Worm (Caenorhabditis elegans) whole organism, L4 larva: ENCODE measurements around the gene par-4.

Experiments used
- D1046.2 ChIP-seq: fragments of 200-800 bp; sonication (Bioruptor generic); IDR thresholded peaks from 2 replicates; pipeline ENCODE4 v1.3.6; 2022; ENCODE audit warnings: missing genetic modification characterization, missing compliant biosample characterization
- F10B5.3 ChIP-seq: sonication (generic microtip); optimal IDR thresholded peaks from 2 replicates; lab custom pipeline; 2016; ENCODE audit warnings: mild to moderate bottlenecking, missing genetic modification characterization, missing compliant biosample characterization
- F44E2.7 ChIP-seq: fragments of 200-800 bp; sonication (Bioruptor generic); IDR thresholded peaks from 2 replicates; pipeline ENCODE4 v2.1.2; 2022; ENCODE audit warnings: missing genetic modification characterization, missing compliant biosample characterization
- R02D3.7 ChIP-seq: fragments of 150-350 bp; sonication (generic microtip); optimal IDR thresholded peaks from 3 replicates; lab custom pipeline; 2014; ENCODE audit warnings: missing biosample characterization, missing genetic modification characterization
- aha-1 ChIP-seq: fragments of 150-350 bp; peaks from one replicate; lab custom pipeline; 2014; ENCODE audit warnings: missing biosample characterization, missing genetic modification characterization
- aly-2 ChIP-seq: sonication (generic microtip); optimal IDR thresholded peaks from 2 replicates; lab custom pipeline; 2018; ENCODE audit warnings: missing biosample characterization, missing genetic modification characterization
- arid-1 ChIP-seq: fragments of 200-800 bp; sonication (Bioruptor generic); conservative IDR thresholded peaks from 2 replicates; pipeline ENCODE4 v1.3.6; 2022; ENCODE audit warnings: missing genetic modification reagents, missing genetic modification characterization, missing compliant biosample characterization
- ceh-28 ChIP-seq: fragments of 150-350 bp; optimal IDR thresholded peaks from 2 replicates; lab custom pipeline; 2014; ENCODE audit warnings: missing biosample characterization, missing genetic modification reagents, missing genetic modification characterization
- ceh-32 ChIP-seq: sonication (generic microtip); optimal IDR thresholded peaks from 2 replicates; lab custom pipeline; 2016; ENCODE audit warnings: mild to moderate bottlenecking, missing genetic modification characterization, missing compliant biosample characterization; ENCODE audit not compliant: poor library complexity
- ceh-44 ChIP-seq: fragments of 200-800 bp; sonication (Bioruptor generic); IDR thresholded peaks from 2 replicates; pipeline ENCODE4 v1.3.6; 2022; ENCODE audit warnings: missing genetic modification reagents, missing genetic modification characterization, missing compliant biosample characterization
- daf-12 ChIP-seq: fragments of 150-350 bp; optimal IDR thresholded peaks from 2 replicates; lab custom pipeline; 2014; ENCODE audit warnings: missing biosample characterization, missing genetic modification reagents, missing genetic modification characterization
- daf-19 ChIP-seq: fragments of 200-800 bp; sonication (Bioruptor generic); conservative IDR thresholded peaks from 2 replicates; pipeline ENCODE4 v1.3.6; 2022; ENCODE audit warnings: missing genetic modification characterization, missing compliant biosample characterization
- daf-8 ChIP-seq: fragments of 200-800 bp; sonication (Bioruptor generic); IDR thresholded peaks from 2 replicates; pipeline ENCODE4 v1.3.6; 2022; ENCODE audit warnings: missing genetic modification characterization, missing compliant biosample characterization
- egl-27 ChIP-seq: sonication (generic microtip); optimal IDR thresholded peaks from 3 replicates; lab custom pipeline; 2017; ENCODE audit warnings: missing biosample characterization, missing genetic modification reagents, missing genetic modification characterization
- fos-1 ChIP-seq: fragments of 150-350 bp; optimal IDR thresholded peaks from 2 replicates; lab custom pipeline; 2014; ENCODE audit warnings: missing biosample characterization, missing genetic modification characterization
- hlh-11 ChIP-seq: fragments of 200-800 bp; sonication (Bioruptor generic); optimal IDR thresholded peaks from 2 replicates; lab custom pipeline; 2018; ENCODE audit warnings: mild to moderate bottlenecking, missing genetic modification characterization, missing compliant biosample characterization
- lin-15B ChIP-seq: fragments of 150-350 bp; sonication (generic microtip); optimal IDR thresholded peaks from 3 replicates; lab custom pipeline; 2014; ENCODE audit warnings: missing biosample characterization, missing genetic modification characterization
- lin-38 ChIP-seq: fragments of 200-800 bp; sonication (Bioruptor generic); IDR thresholded peaks from 2 replicates; pipeline ENCODE4 v1.3.6; 2022; ENCODE audit warnings: missing genetic modification reagents, missing genetic modification characterization, missing compliant biosample characterization
- madf-9 ChIP-seq: fragments of 200-800 bp; sonication (Bioruptor generic); conservative IDR thresholded peaks from 2 replicates; pipeline ENCODE4 v1.3.6; 2022; ENCODE audit warnings: missing genetic modification reagents, missing genetic modification characterization, missing compliant biosample characterization
- mdt-29 ChIP-seq: fragments of 200-800 bp; sonication (Bioruptor generic); IDR thresholded peaks from 2 replicates; pipeline ENCODE4 v1.3.6; 2022; ENCODE audit warnings: missing genetic modification reagents, missing genetic modification characterization, missing compliant biosample characterization
- mes-2 ChIP-seq: sonication (generic microtip); optimal IDR thresholded peaks from 2 replicates; lab custom pipeline; 2016; ENCODE audit warnings: missing genotype, mild to moderate bottlenecking, missing genetic modification characterization, missing compliant biosample characterization; ENCODE audit not compliant: poor library complexity, severe bottlenecking
- mxl-2 ChIP-seq: fragments of 200-800 bp; sonication (Bioruptor generic); conservative IDR thresholded peaks from 2 replicates; pipeline ENCODE4 v1.3.6; 2022; ENCODE audit warnings: missing genetic modification reagents, missing genetic modification characterization, missing compliant biosample characterization
- nhr-11 ChIP-seq: fragments of 150-350 bp; optimal IDR thresholded peaks from 2 replicates; lab custom pipeline; 2014; ENCODE audit warnings: missing biosample characterization, missing genetic modification characterization
- nhr-237 ChIP-seq: sonication (generic microtip); optimal IDR thresholded peaks from 2 replicates; lab custom pipeline; 2017; ENCODE audit warnings: missing biosample characterization, missing genetic modification characterization
- nhr-25 ChIP-seq: sonication (generic microtip); optimal IDR thresholded peaks from 2 replicates; lab custom pipeline; 2017; ENCODE audit warnings: missing genetic modification characterization, mild to moderate bottlenecking, missing compliant biosample characterization, antibody characterized with exemption, moderate library complexity, borderline replicate concordance; ENCODE audit not compliant: insufficient read depth
- pha-4 ChIP-seq, 2 experiments: fragments of 150-350 bp in 1 of 2; fragments of 200-800 bp in 1 of 2; sonication (Bioruptor generic) in 1 of 2; IDR thresholded peaks in 1 of 2; optimal IDR thresholded peaks in 1 of 2; 2 replicates each; pipeline versions ENCODE4 v1.3.6 to Lab custom; 2014 to 2022; ENCODE audit warnings: missing genetic modification characterization in 2 of 2, missing genetic modification reagents in 2 of 2, missing biosample characterization in 1 of 2, missing compliant biosample characterization in 1 of 2
- sdz-12 ChIP-seq: fragments of 200-800 bp; sonication (Bioruptor generic); optimal IDR thresholded peaks from 2 replicates; lab custom pipeline; 2018; ENCODE audit warnings: mild to moderate bottlenecking, missing genetic modification characterization, missing compliant biosample characterization
- skn-1 ChIP-seq: fragments of 150-350 bp; optimal IDR thresholded peaks from 2 replicates; lab custom pipeline; 2014; ENCODE audit warnings: missing biosample characterization, missing genetic modification characterization
- tag-97 ChIP-seq: fragments of 200-800 bp; sonication (Bioruptor generic); IDR thresholded peaks from 2 replicates; pipeline ENCODE4 v1.3.6; 2022; ENCODE audit warnings: missing genetic modification characterization, missing compliant biosample characterization
- unc-39 ChIP-seq: sonication (generic microtip); optimal IDR thresholded peaks from 2 replicates; lab custom pipeline; 2017; ENCODE audit warnings: missing biosample characterization, missing genetic modification characterization
- unc-62 ChIP-seq, 3 experiments: fragments of 150-350 bp in 1 of 3; sonication (generic microtip); optimal IDR thresholded peaks in 2 of 3; peaks in 1 of 3; 1 replicate in 1 of 3; 2 replicates in 2 of 3; lab custom pipeline; 2014 to 2017; ENCODE audit warnings: missing biosample characterization in 3 of 3, missing genetic modification characterization in 3 of 3, missing genetic modification reagents in 3 of 3, missing genotype in 1 of 3

par-4 gene

DNA sequence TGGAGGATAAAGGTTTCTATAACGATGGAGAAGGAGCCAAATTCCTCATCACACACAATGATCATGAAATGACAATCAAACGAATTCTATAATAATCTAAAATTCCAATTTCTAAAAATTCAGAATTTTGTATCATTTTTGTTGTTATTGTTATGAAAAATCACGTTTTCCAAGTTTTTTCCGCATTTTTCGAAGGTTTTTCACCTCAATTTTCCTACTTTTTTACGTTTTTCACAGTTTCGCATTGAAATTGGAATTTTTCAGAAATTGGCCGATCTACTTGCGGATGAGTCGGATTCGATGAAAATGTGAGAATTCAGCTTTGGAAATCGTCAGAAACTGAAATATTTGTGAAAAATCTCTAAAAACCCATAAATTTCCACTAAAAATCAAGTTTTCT lies 26.6 kb downstream of the par-4 start, which contains the start of gene fbxa-210:
Gene fbxa-210 (plus strand): TSS at position 301 of the 400 bp plus-strand sequence.
- TF ChIP-seq lin-38 = no peak
- no peak for TF ChIP-seq ceh-44 (GFP tag; lab: Robert Waterston, UW)
- no peak for TF ChIP-seq R02D3.7
- TF ChIP-seq aha-1 = peak; percentile 34
- no peak for TF ChIP-seq unc-62 (GFP tag; optimal IDR thresholded peaks at IDR 0.05 in 1 of 2; lab: Kevin White, UChicago)
- no peak for TF ChIP-seq unc-62 (tag; optimal IDR thresholded peaks at IDR 0.05; lab: Kevin White, UChicago)

DNA sequence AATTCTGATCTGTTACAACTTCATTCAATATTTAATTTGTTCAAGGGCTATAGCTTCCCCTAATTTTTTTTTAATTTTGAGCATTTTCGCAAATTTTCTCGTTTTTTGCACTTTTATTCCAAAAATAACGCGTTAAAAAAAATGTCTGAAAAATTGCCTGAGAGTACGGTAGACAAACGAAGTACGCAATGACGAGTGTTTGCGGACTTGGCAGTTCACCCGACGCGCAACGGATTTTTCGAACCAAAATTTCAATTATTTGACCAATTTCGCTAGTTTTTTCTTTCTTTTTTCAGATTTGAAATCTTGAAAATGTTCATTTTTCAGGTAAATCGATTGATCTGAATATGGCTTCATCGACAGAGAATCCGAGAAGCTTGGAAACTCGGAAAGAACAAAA lies 28.7 kb downstream of the par-4 start, which contains the start of gene fbxa-211:
Gene fbxa-211 (plus strand): TSS at position 328 of the 400 bp plus-strand sequence.
- TF ChIP-seq nhr-11 (tag; lab: Kevin White, UChicago) (no peak), D1046.2 (no peak), lin-38 (0 out of 2 replicates have a peak, but pooled peaks have one; percentile 21), F10B5.3 (no peak), aha-1 (peak; percentile 93)

DNA sequence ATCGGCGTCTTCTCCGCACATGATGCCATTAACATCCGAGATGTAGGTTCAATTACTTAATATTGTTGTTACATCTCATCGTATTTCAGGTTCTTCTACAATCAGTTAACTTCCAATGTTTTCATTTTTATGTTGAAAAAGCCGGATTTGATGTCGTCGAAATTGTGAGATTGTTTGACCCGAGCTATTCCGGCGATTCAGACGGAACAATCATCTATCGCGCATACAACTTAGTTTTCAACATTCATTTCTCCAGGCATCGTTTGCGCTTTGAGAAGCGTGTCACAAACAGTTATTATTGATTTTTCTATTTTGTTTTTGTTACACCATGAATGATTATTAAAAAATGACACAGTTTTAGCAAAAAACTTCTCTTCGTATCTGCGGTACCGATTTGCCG lies 30.1 kb downstream of the par-4 start:
- TF ChIP-seq fos-1 (tag; lab: Kevin White, UChicago) (no peak), aha-1 (peak; percentile 91), ceh-32 (tag; lab: Kevin White, UChicago) (no peak), skn-1 (tag; lab: Kevin White, UChicago) (no peak)

- TF ChIP-seq ceh-28 (tag; lab: Kevin White, UChicago) = peak; percentile 76
Measured at ce11 chrV:18129663-18130272, 31.3 kb downstream of the par-4 start.

ce11 chrV:18131049-18131448 lies 32.6 kb downstream of the par-4 start, which contains the start of gene Y37H2A.12:
TSS of gene Y37H2A.12 (minus strand) at chrV:18131129.
- TF ChIP-seq unc-62 (GFP tag; optimal IDR thresholded peaks at IDR 0.05 in 1 of 2; lab: Kevin White, UChicago) = peak in 1 of 2 experiments; percentile 21
- no peak for TF ChIP-seq unc-62 (tag; optimal IDR thresholded peaks at IDR 0.05; lab: Kevin White, UChicago)
- TF ChIP-seq ceh-28 (tag; lab: Kevin White, UChicago) = no peak
- TF ChIP-seq mxl-2 (GFP tag; lab: Robert Waterston, UW) = no peak
- no peak for TF ChIP-seq hlh-11
- TF ChIP-seq, all 104 proteins: peak for 1

DNA sequence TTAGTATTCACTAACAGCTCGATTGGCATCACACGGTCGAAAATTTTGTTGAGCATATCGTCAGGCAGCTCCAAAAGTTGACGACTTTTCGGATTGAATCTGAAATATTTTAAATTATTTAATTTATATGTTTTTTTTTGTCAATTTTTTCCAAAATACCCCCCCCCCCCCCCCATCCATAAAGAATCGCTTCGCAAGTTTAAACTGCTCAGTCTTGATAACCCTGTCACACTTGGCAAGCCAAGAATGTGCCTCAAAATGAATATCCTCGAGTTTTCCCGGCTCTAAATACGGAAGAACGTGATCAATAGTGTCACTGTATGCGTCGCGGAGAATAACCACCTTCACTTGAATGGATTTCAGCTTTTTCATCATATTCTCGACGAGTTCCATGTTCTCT lies 34.7 kb downstream of the par-4 start, which contains the start of gene Y37H2A.18:
Gene Y37H2A.18 (minus strand): TSS at position 101 of the 400 bp plus-strand sequence.
- no peak for TF ChIP-seq nhr-11 (tag; lab: Kevin White, UChicago)
- TF ChIP-seq nhr-237 (tag; lab: Kevin White, UChicago) = no peak
- no peak for TF ChIP-seq mdt-29 (GFP tag; lab: Robert Waterston, UW)
- no peak for TF ChIP-seq F44E2.7 (GFP tag; lab: Robert Waterston, UW)
- TF ChIP-seq tag-97 (GFP tag; lab: Robert Waterston, UW) = no peak
- TF ChIP-seq pha-4 (GFP tag; IDR thresholded peaks at IDR 0.05; lab: Robert Waterston, UW) = no peak
- TF ChIP-seq pha-4 (tag; optimal IDR thresholded peaks at IDR 0.05; lab: Kevin White, UChicago) = no peak
- TF ChIP-seq daf-12 = no peak
- no peak for TF ChIP-seq egl-27 (tag; lab: Kevin White, UChicago)
- TF ChIP-seq nhr-25 (tag; lab: Kevin White, UChicago) = no peak
- no peak for TF ChIP-seq daf-19 (GFP tag; lab: Robert Waterston, UW)
- no peak for TF ChIP-seq lin-15B (tag; lab: Kevin White, UChicago)
- no peak for TF ChIP-seq sdz-12 (GFP tag; lab: Kevin White, UChicago)
- no peak for TF ChIP-seq aly-2
- no peak for TF ChIP-seq arid-1 (GFP tag; lab: Robert Waterston, UW)
- no peak for TF ChIP-seq unc-39
- TF ChIP-seq madf-9 (GFP tag; lab: Robert Waterston, UW) = no peak
- TF ChIP-seq mes-2 (tag; lab: Kevin White, UChicago) = no peak
- no peak for TF ChIP-seq daf-8
